Worm (Caenorhabditis elegans): ENCODE data around the gene ceh-10.

- no peak for TF ChIP-seq W03F9.2 (tag; optimal IDR thresholded peaks at IDR 0.05)
- TF ChIP-seq him-1 (tag; optimal IDR thresholded peaks at IDR 0.05) = no peak
- TF ChIP-seq dao-5 (tag; optimal IDR thresholded peaks at IDR 0.05) = no peak
Measured at ce11 chrIII:5832442-5832841, 33.6 kb downstream of the ceh-10 start.

Measured in whole organism, L4/young adult.